Worm (Caenorhabditis elegans): ENCODE measurements around the gene svh-2.

svh-2 gene

DNA sequence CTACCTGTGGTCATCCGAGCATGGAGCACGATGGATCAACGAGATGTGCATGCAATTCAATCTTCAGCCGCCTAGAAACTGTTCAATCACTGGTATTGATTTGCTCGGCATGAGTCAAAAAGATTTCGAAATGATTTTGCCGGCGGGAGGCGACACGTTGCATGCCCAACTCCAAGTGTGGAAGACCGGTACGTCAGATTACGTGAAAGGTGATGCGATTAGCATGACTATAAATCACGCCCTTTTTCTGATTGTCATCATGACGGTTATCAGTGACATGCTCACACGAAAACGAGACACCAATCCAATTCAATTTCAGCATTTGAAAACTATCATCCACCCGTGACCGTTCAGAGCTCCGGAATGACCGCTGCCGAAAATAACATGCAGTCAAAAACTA lies 32.4 kb upstream of the svh-2 start (continued):
- TF ChIP-seq nhr-11 (tag; optimal IDR thresholded peaks at IDR 0.05) (no peak), nhr-25 (tag; optimal IDR thresholded peaks at IDR 0.05; ENCODE audit: borderline replicate concordance, insufficient read depth) (no peak), dmd-6 (GFP tag; IDR thresholded peaks at IDR 0.05) (peak; percentile 61), T20F7.1 (GFP tag; optimal IDR thresholded peaks at IDR 0.05) (no peak), dmd-8 (GFP tag; IDR thresholded peaks at IDR 0.05) (no peak), tag-97 (GFP tag; IDR thresholded peaks at IDR 0.05) (no peak), dve-1 (tag; optimal IDR thresholded peaks at IDR 0.05; ENCODE audit: insufficient read depth) (peak; percentile 49), Y5F2A.4 (GFP tag; optimal IDR thresholded peaks at IDR 0.05) (no peak), hlh-30 (tag; optimal IDR thresholded peaks at IDR 0.05; ENCODE audit: insufficient read depth) (peak; percentile 25), unc-62 (GFP tag; optimal IDR thresholded peaks at IDR 0.05 in 1 of 2) (peak in 1 of 2 experiments; percentile 63), unc-62 (tag; optimal IDR thresholded peaks at IDR 0.05) (no peak), daf-16 (GFP tag; optimal IDR thresholded peaks at IDR 0.05) (no peak), daf-16 (tag; optimal IDR thresholded peaks at IDR 0.05) (peak; percentile 34), pqm-1 (tag; optimal IDR thresholded peaks at IDR 0.05) (peak; percentile 13), skn-1 (tag; optimal IDR thresholded peaks at IDR 0.05) (no peak), lin-1 (GFP tag; IDR thresholded peaks at IDR 0.05) (0 out of 2 replicates have a peak, but pooled peaks have one; percentile 25), nhr-10 (tag; optimal IDR thresholded peaks at IDR 0.05) (no peak), nhr-111 (GFP tag; optimal IDR thresholded peaks at IDR 0.05) (no peak), jun-1 (tag; optimal IDR thresholded peaks at IDR 0.05) (no peak)

ce11 chrX:6522634-6523070 lies 30.4 kb upstream of the svh-2 start:
- TF ChIP-seq pqm-1 (tag; optimal IDR thresholded peaks at IDR 0.05): peak; percentile 67
- no peak for TF ChIP-seq lir-3 (tag; optimal IDR thresholded peaks at IDR 0.05)
- peak; percentile 54 for TF ChIP-seq gei-8 (GFP tag; optimal IDR thresholded peaks at IDR 0.05)
- TF ChIP-seq dmd-9 (GFP tag; IDR thresholded peaks at IDR 0.05): no peak
- peak; percentile 86 for TF ChIP-seq tra-1 (GFP tag; IDR thresholded peaks at IDR 0.05)
- TF ChIP-seq mep-1 (tag; optimal IDR thresholded peaks at IDR 0.05): peak; percentile 22
- 0 out of 2 replicates have a peak, but pooled peaks have one; percentile 50 for TF ChIP-seq daf-8 (GFP tag; IDR thresholded peaks at IDR 0.05)
- no peak for TF ChIP-seq ceh-82 (tag; optimal IDR thresholded peaks at IDR 0.05)
- 0 out of 2 replicates have a peak, but pooled peaks have one; percentile 36 for TF ChIP-seq pha-4 (GFP tag; IDR thresholded peaks at IDR 0.05)
- no peak for TF ChIP-seq pha-4 (tag; optimal IDR thresholded peaks at IDR 0.05)
- TF ChIP-seq unc-62 (GFP tag; optimal IDR thresholded peaks at IDR 0.05 in 1 of 2): peak; percentile 6 to 57
- TF ChIP-seq unc-62 (tag; optimal IDR thresholded peaks at IDR 0.05): no peak
- TF ChIP-seq php-3 (GFP tag; IDR thresholded peaks at IDR 0.05): peak; percentile 80
- peak; percentile 83 for TF ChIP-seq hlh-11 (tag; optimal IDR thresholded peaks at IDR 0.05)
- TF ChIP-seq daf-16 (GFP tag; optimal IDR thresholded peaks at IDR 0.05): peak in 1 of 2 experiments; percentile 38
- TF ChIP-seq daf-16 (tag; optimal IDR thresholded peaks at IDR 0.05): peak; percentile 86
- TF ChIP-seq lin-1 (GFP tag; IDR thresholded peaks at IDR 0.05): 0 out of 2 replicates have a peak, but pooled peaks have one; percentile 50
- 0 out of 2 replicates have a peak, but pooled peaks have one; percentile 19 for TF ChIP-seq nhr-41 (GFP tag; IDR thresholded peaks at IDR 0.05)
- peak; percentile 78 for TF ChIP-seq dmd-6 (GFP tag; IDR thresholded peaks at IDR 0.05)
- peak; percentile 72 for TF ChIP-seq dve-1 (tag; optimal IDR thresholded peaks at IDR 0.05; ENCODE audit: insufficient read depth)
- TF ChIP-seq nhr-77 (tag; optimal IDR thresholded peaks at IDR 0.05): peak; percentile 21
- 0 out of 4 replicates have a peak, but pooled peaks of 1 of the 2 experiments have one; percentile 25 for TF ChIP-seq madf-5 (GFP tag; IDR thresholded peaks at IDR 0.05)
- TF ChIP-seq mxl-2 (GFP tag; conservative IDR thresholded peaks at IDR 0.05): 0 out of 2 replicates have a peak, but pooled peaks have one; percentile 14
- TF ChIP-seq ceh-20 (GFP tag; IDR thresholded peaks at IDR 0.05): peak; percentile 38; the same call in 1 of the 2 replicates
- no peak for TF ChIP-seq tag-97 (GFP tag; IDR thresholded peaks at IDR 0.05)
- TF ChIP-seq hlh-30 (tag; optimal IDR thresholded peaks at IDR 0.05; ENCODE audit: insufficient read depth): peak; percentile 16
- no peak for TF ChIP-seq cey-2 (tag; optimal IDR thresholded peaks at IDR 0.05; ENCODE audit: borderline replicate concordance, insufficient read depth)
- peak; percentile 78 for TF ChIP-seq nhr-42 (GFP tag; IDR thresholded peaks at IDR 0.05)
- TF ChIP-seq nhr-48 (tag; optimal IDR thresholded peaks at IDR 0.05): peak; percentile 47
- TF ChIP-seq aha-1 (tag): peak; percentile 92
- TF ChIP-seq snpc-1.2 (GFP tag; IDR thresholded peaks at IDR 0.05): no peak
- peak; percentile 60; the same call in 1 of the 2 replicates for TF ChIP-seq mdt-29 (GFP tag; IDR thresholded peaks at IDR 0.05)
- no peak for TF ChIP-seq spr-1 (tag; optimal IDR thresholded peaks at IDR 0.05)
- peak; percentile 72; the same call in 1 of the 2 replicates for TF ChIP-seq saeg-2 (GFP tag; IDR thresholded peaks at IDR 0.05)
- TF ChIP-seq daf-19 (GFP tag; conservative IDR thresholded peaks at IDR 0.05): no peak
- peak; percentile 77 for TF ChIP-seq nhr-28 (tag; optimal IDR thresholded peaks at IDR 0.05)
- TF ChIP-seq nhr-102 (tag; optimal IDR thresholded peaks at IDR 0.05): peak; percentile 69
